Worm (Caenorhabditis elegans) whole organism, young adult: Measurements from ENCODE around the gene lim-6.

ENCODE experiments used
- B0019.2 ChIP-seq: fragments of 200-800 bp; sonication (Bioruptor generic); conservative IDR thresholded peaks from 2 replicates; pipeline ENCODE4 v1.3.6; 2022; ENCODE audit warnings: missing genetic modification reagents, missing genetic modification characterization, missing compliant biosample characterization
- C06A6.2 ChIP-seq: fragments of 200-800 bp; sonication (Bioruptor generic); conservative IDR thresholded peaks from 2 replicates; pipeline ENCODE4 v1.3.6; 2022; ENCODE audit warnings: missing genetic modification characterization, missing compliant biosample characterization
- F10E7.11 ChIP-seq: sonication (generic microtip); optimal IDR thresholded peaks from 2 replicates; lab custom pipeline; 2017; ENCODE audit warnings: mild to moderate bottlenecking, missing genetic modification characterization, moderate library complexity, missing compliant biosample characterization
- F22D6.2 ChIP-seq: sonication (generic microtip); optimal IDR thresholded peaks from 2 replicates; lab custom pipeline; 2016; ENCODE audit warnings: mild to moderate bottlenecking, missing genetic modification characterization, missing compliant biosample characterization
- F39B2.1 ChIP-seq: fragments of 200-800 bp; sonication (Bioruptor generic); IDR thresholded peaks from 2 replicates; pipeline ENCODE4 v1.3.6; 2022; ENCODE audit warnings: missing genetic modification reagents, missing genetic modification characterization, missing compliant biosample characterization
- F55B11.4 ChIP-seq: sonication (generic microtip); optimal IDR thresholded peaks from 2 replicates; lab custom pipeline; 2016; ENCODE audit warnings: missing compliant biosample characterization, missing genetic modification characterization, borderline replicate concordance; ENCODE audit not compliant: insufficient read depth
- F57C9.4 ChIP-seq: sonication (generic microtip); optimal IDR thresholded peaks from 2 replicates; lab custom pipeline; 2017; ENCODE audit warnings: mild to moderate bottlenecking, missing genetic modification characterization, missing compliant biosample characterization
- K11D2.4 ChIP-seq: fragments of 200-800 bp; sonication (Bioruptor generic); IDR thresholded peaks from 2 replicates; pipeline ENCODE4 v1.3.6; 2022; ENCODE audit warnings: missing genetic modification reagents, missing genetic modification characterization, missing compliant biosample characterization
- Y56A3A.18 ChIP-seq: fragments of 200-800 bp; sonication (Bioruptor generic); IDR thresholded peaks from 2 replicates; pipeline ENCODE4 v1.3.6; 2022; ENCODE audit warnings: missing genetic modification reagents, missing genetic modification characterization, missing compliant biosample characterization
- Y67H2A.10 ChIP-seq: fragments of 200-800 bp; sonication (Bioruptor generic); conservative IDR thresholded peaks from 2 replicates; pipeline ENCODE4 v1.3.6; 2022; ENCODE audit warnings: missing genetic modification reagents, missing genetic modification characterization, missing compliant biosample characterization
- ama-1 ChIP-seq, 3 experiments: fragments of 150-350 bp in 1 of 3; sonication (generic microtip) in 2 of 3; optimal IDR thresholded peaks; 2 replicates each; lab custom pipeline; 2014 to 2018; ENCODE audit warnings: missing biosample characterization in 2 of 3, missing genetic modification characterization in 2 of 3, missing genetic modification reagents in 2 of 3
- atf-7 ChIP-seq: sonication (generic microtip); optimal IDR thresholded peaks from 2 replicates; lab custom pipeline; 2017; ENCODE audit warnings: mild to moderate bottlenecking, missing genetic modification characterization, missing compliant biosample characterization
- cebp-1 ChIP-seq, 2 experiments: fragments of 200-800 bp in 1 of 2; sonication (Bioruptor generic) in 1 of 2; sonication (generic microtip) in 1 of 2; IDR thresholded peaks in 1 of 2; optimal IDR thresholded peaks in 1 of 2; 2 replicates each; pipeline versions ENCODE4 v1.3.6 to Lab custom; 2017 to 2022; ENCODE audit warnings: missing compliant biosample characterization in 2 of 2, missing genetic modification characterization in 2 of 2, mild to moderate bottlenecking in 1 of 2, missing genetic modification reagents in 1 of 2, moderate library complexity in 1 of 2
- cebp-2 ChIP-seq: fragments of 200-800 bp; sonication (Bioruptor generic); IDR thresholded peaks from 2 replicates; pipeline ENCODE4 v1.3.6; 2022; ENCODE audit warnings: missing genetic modification characterization, missing compliant biosample characterization
- ceh-27 ChIP-seq: fragments of 200-800 bp; sonication (Bioruptor generic); optimal IDR thresholded peaks from 2 replicates; lab custom pipeline; 2018; ENCODE audit warnings: mild to moderate bottlenecking, missing genetic modification characterization, moderate library complexity, missing compliant biosample characterization
- ceh-91 ChIP-seq: fragments of 200-800 bp; sonication (Bioruptor generic); IDR thresholded peaks from 2 replicates; pipeline ENCODE4 v1.3.6; 2022; ENCODE audit warnings: missing genetic modification reagents, missing genetic modification characterization, missing compliant biosample characterization
- efl-1 ChIP-seq: fragments of 150-350 bp; optimal IDR thresholded peaks from 2 replicates; lab custom pipeline; 2014; ENCODE audit warnings: missing biosample characterization, missing genetic modification reagents, missing genetic modification characterization
- egrh-3 ChIP-seq: fragments of 200-800 bp; sonication (Bioruptor generic); IDR thresholded peaks from 2 replicates; pipeline ENCODE4 v1.3.6; 2022; ENCODE audit warnings: missing genetic modification reagents, missing genetic modification characterization, missing compliant biosample characterization
- ets-4 ChIP-seq: fragments of 200-800 bp; sonication (Bioruptor generic); optimal IDR thresholded peaks from 2 replicates; lab custom pipeline; 2018; ENCODE audit warnings: mild to moderate bottlenecking, missing genetic modification characterization, missing compliant biosample characterization
- fkh-3 ChIP-seq: sonication (generic microtip); optimal IDR thresholded peaks from 2 replicates; lab custom pipeline; 2016; ENCODE audit warnings: mild to moderate bottlenecking, missing genetic modification characterization, missing compliant biosample characterization
- gei-17 ChIP-seq: fragments of 200-800 bp; sonication (Bioruptor generic); optimal IDR thresholded peaks from 2 replicates; lab custom pipeline; 2018; ENCODE audit warnings: mild to moderate bottlenecking, missing genetic modification characterization, missing compliant biosample characterization
- hmg-1.2 ChIP-seq: fragments of 200-800 bp; sonication (Bioruptor generic); IDR thresholded peaks from 2 replicates; pipeline ENCODE4 v1.3.6; 2022; ENCODE audit warnings: missing genetic modification reagents, missing genetic modification characterization, missing compliant biosample characterization
- hrde-1 ChIP-seq: sonication (generic microtip); optimal IDR thresholded peaks from 2 replicates; lab custom pipeline; 2016; ENCODE audit warnings: missing genetic modification characterization, mild to moderate bottlenecking, missing compliant biosample characterization, moderate library complexity, missing genotype, missing genetic modification reagents, borderline replicate concordance
- lag-1 ChIP-seq: fragments of 200-800 bp; sonication (Bioruptor generic); IDR thresholded peaks from 2 replicates; pipeline ENCODE4 v1.3.6; 2022; ENCODE audit warnings: missing genetic modification reagents, missing genetic modification characterization, missing compliant biosample characterization
- let-607 ChIP-seq, 2 experiments: fragments of 200-800 bp in 1 of 2; sonication (Bioruptor generic) in 1 of 2; sonication (generic microtip) in 1 of 2; optimal IDR thresholded peaks; 2 replicates each; lab custom pipeline; 2016 to 2018; ENCODE audit warnings: mild to moderate bottlenecking in 2 of 2, missing compliant biosample characterization in 2 of 2, missing genetic modification characterization in 2 of 2, moderate library complexity in 2 of 2, missing genotype in 1 of 2
- lin-26 ChIP-seq: fragments of 200-800 bp; sonication (Bioruptor generic); IDR thresholded peaks from 2 replicates; pipeline ENCODE4 v1.3.6; 2022; ENCODE audit warnings: missing genetic modification reagents, missing genetic modification characterization, missing compliant biosample characterization
- lin-54 ChIP-seq: fragments of 200-800 bp; sonication (Bioruptor generic); optimal IDR thresholded peaks from 2 replicates; lab custom pipeline; 2018; ENCODE audit warnings: mild to moderate bottlenecking, missing genetic modification characterization, missing compliant biosample characterization
- lsl-1 ChIP-seq: fragments of 200-800 bp; sonication (Bioruptor generic); optimal IDR thresholded peaks from 2 replicates; lab custom pipeline; 2018; ENCODE audit warnings: mild to moderate bottlenecking, missing genetic modification characterization, moderate library complexity, missing compliant biosample characterization
- madf-3 ChIP-seq: fragments of 200-800 bp; sonication (Bioruptor generic); IDR thresholded peaks from 2 replicates; pipeline ENCODE4 v1.3.6; 2022; ENCODE audit warnings: missing genetic modification reagents, missing genetic modification characterization, missing compliant biosample characterization
- madf-8 ChIP-seq: fragments of 200-800 bp; sonication (Bioruptor generic); conservative IDR thresholded peaks from 2 replicates; pipeline ENCODE4 v1.3.6; 2022; ENCODE audit warnings: missing genetic modification reagents, missing genetic modification characterization, missing compliant biosample characterization
- mcd-1 ChIP-seq: fragments of 200-800 bp; sonication (Bioruptor generic); IDR thresholded peaks from 2 replicates; pipeline ENCODE4 v1.3.6; 2022; ENCODE audit warnings: missing genetic modification reagents, missing genetic modification characterization, missing compliant biosample characterization
- nfyb-1 ChIP-seq: fragments of 200-800 bp; sonication (Bioruptor generic); IDR thresholded peaks from 2 replicates; pipeline ENCODE4 v1.3.6; 2022; ENCODE audit warnings: missing genetic modification reagents, missing genetic modification characterization, missing compliant biosample characterization
- pbrm-1 ChIP-seq: fragments of 200-800 bp; sonication (Bioruptor generic); IDR thresholded peaks from 2 replicates; pipeline ENCODE4 v1.3.6; 2022; ENCODE audit warnings: missing genetic modification reagents, missing genetic modification characterization, missing compliant biosample characterization
- rec-8 ChIP-seq, 2 experiments: sonication (generic microtip); optimal IDR thresholded peaks; 2 replicates each; lab custom pipeline; 2016; ENCODE audit warnings: mild to moderate bottlenecking in 2 of 2, missing genetic modification characterization in 2 of 2, missing genetic modification reagents in 2 of 2, missing genotype in 2 of 2, missing biosample characterization in 1 of 2, missing compliant biosample characterization in 1 of 2, moderate library complexity in 1 of 2
- repo-1 ChIP-seq: sonication (generic microtip); optimal IDR thresholded peaks from 2 replicates; lab custom pipeline; 2017; ENCODE audit warnings: mild to moderate bottlenecking, missing genetic modification characterization, missing compliant biosample characterization
- tbx-9 ChIP-seq: sonication (generic microtip); optimal IDR thresholded peaks from 2 replicates; lab custom pipeline; 2016; ENCODE audit warnings: borderline replicate concordance, missing genetic modification characterization, inconsistent platforms, missing compliant biosample characterization
- tlf-1 ChIP-seq: fragments of 200-800 bp; sonication (Bioruptor generic); optimal IDR thresholded peaks from 2 replicates; lab custom pipeline; 2018; ENCODE audit warnings: mild to moderate bottlenecking, missing genetic modification characterization, missing compliant biosample characterization
- unc-62 ChIP-seq: fragments of 150-350 bp; optimal IDR thresholded peaks from 2 replicates; lab custom pipeline; 2014; ENCODE audit warnings: missing biosample characterization, missing genetic modification reagents, missing genetic modification characterization
- zfh-2 ChIP-seq: fragments of 200-800 bp; sonication (Bioruptor generic); conservative IDR thresholded peaks from 2 replicates; pipeline ENCODE4 v1.3.6; 2022; ENCODE audit warnings: missing genetic modification reagents, missing genetic modification characterization, missing compliant biosample characterization

lim-6 gene

ce11 chrX:1057821-1058377 lies 14.4 kb upstream of the lim-6 start:
- no peak for TF ChIP-seq F39B2.1 (GFP tag; lab: Robert Waterston, UW)
- TF ChIP-seq atf-7 (tag; lab: Kevin White, UChicago), result no peak
- TF ChIP-seq tlf-1, result no peak
- TF ChIP-seq egrh-3 (GFP tag; lab: Robert Waterston, UW), result peak; percentile 60

ce11 chrX:1060705-1061104 lies 11.5 kb upstream of the lim-6 start:
- TF ChIP-seq cebp-1 (GFP tag; IDR thresholded peaks at IDR 0.05; lab: Robert Waterston, UW) (no peak), cebp-1 (tag; optimal IDR thresholded peaks at IDR 0.05; lab: Kevin White, UChicago) (no peak), lin-54 (no peak), cebp-2 (GFP tag; lab: Robert Waterston, UW) (no peak), hrde-1 (tag; lab: Kevin White, UChicago) (no peak), madf-3 (0 out of 2 replicates have a peak, but pooled peaks have one; percentile 10), hmg-1.2 (GFP tag; lab: Robert Waterston, UW) (no peak), F57C9.4 (tag; lab: Kevin White, UChicago) (no peak)

ce11 chrX:1062403-1063073 lies 9.7 kb upstream of the lim-6 start, which contains the start of gene unc-1:
Gene unc-1 (minus strand): TSS chrX:1062453.
- TF ChIP-seq zfh-2 (GFP tag; lab: Robert Waterston, UW) (peak; percentile 46; the same call in 1 of the 2 replicates), efl-1 (GFP tag; lab: Kevin White, UChicago) (no peak)

ce11 chrX:1064064-1064463 lies 8.2 kb upstream of the lim-6 start:
- TF ChIP-seq ceh-27 (no peak), ama-1 (optimal IDR thresholded peaks at IDR 0.05; lab: Kevin White, UChicago) (no peak), ama-1 (GFP tag; optimal IDR thresholded peaks at IDR 0.05; lab: Kevin White, UChicago) (no peak), lsl-1 (GFP tag; lab: Kevin White, UChicago) (no peak), Y67H2A.10 (no peak), lag-1 (GFP tag; lab: Robert Waterston, UW) (no peak), fkh-3 (tag; lab: Kevin White, UChicago) (no peak), tbx-9 (tag; lab: Kevin White, UChicago) (no peak), K11D2.4 (GFP tag; lab: Robert Waterston, UW) (peak; percentile 50; the same call in 1 of the 2 replicates), atf-7 (tag; lab: Kevin White, UChicago) (peak; percentile 3), lin-54 (no peak), rec-8 (tag; optimal IDR thresholded peaks at IDR 0.05; lab: Kevin White, UChicago) (no peak), pbrm-1 (GFP tag; lab: Robert Waterston, UW) (peak; percentile 29; the same call in 1 of the 2 replicates), lin-26 (GFP tag; lab: Robert Waterston, UW) (no peak), nfyb-1 (GFP tag; lab: Robert Waterston, UW) (no peak), repo-1 (tag; lab: Kevin White, UChicago) (no peak), tlf-1 (no peak), ets-4 (no peak), mcd-1 (GFP tag; lab: Robert Waterston, UW) (peak; percentile 52), F22D6.2 (tag; lab: Kevin White, UChicago) (no peak), B0019.2 (GFP tag; lab: Robert Waterston, UW) (no peak), C06A6.2 (GFP tag; lab: Robert Waterston, UW) (0 out of 2 replicates have a peak, but pooled peaks have one; percentile 15), F55B11.4 (tag; lab: Kevin White, UChicago) (no peak), ceh-91 (no peak), gei-17 (no peak), madf-8 (GFP tag; lab: Robert Waterston, UW) (no peak), unc-62 (GFP tag; lab: Kevin White, UChicago) (no peak), Y56A3A.18 (GFP tag; lab: Robert Waterston, UW) (no peak), F10E7.11 (tag; lab: Kevin White, UChicago) (peak; percentile 28), let-607 (tag; optimal IDR thresholded peaks at IDR 0.05; lab: Kevin White, UChicago) (no peak), cebp-1 (GFP tag; IDR thresholded peaks at IDR 0.05; lab: Robert Waterston, UW) (no peak), cebp-1 (tag; optimal IDR thresholded peaks at IDR 0.05; lab: Kevin White, UChicago) (peak; percentile 46)
